Worm (Caenorhabditis elegans): ENCODE measurements around the gene lgc-5.

lgc-5 gene

ce11 chrIV:8312105-8312504, 30.4 kb upstream of the lgc-5 start:
- TF ChIP-seq Y55F3AM.14 (GFP tag; optimal IDR thresholded peaks at IDR 0.05), result no peak
- no peak for TF ChIP-seq nhr-77 (tag; optimal IDR thresholded peaks at IDR 0.05)
- no peak for TF ChIP-seq ztf-1 (GFP tag; conservative IDR thresholded peaks at IDR 0.05)
- no peak for TF ChIP-seq ZK546.5 (tag; optimal IDR thresholded peaks at IDR 0.05)
- no peak for TF ChIP-seq zag-1 (tag; optimal IDR thresholded peaks at IDR 0.05)

DNA sequence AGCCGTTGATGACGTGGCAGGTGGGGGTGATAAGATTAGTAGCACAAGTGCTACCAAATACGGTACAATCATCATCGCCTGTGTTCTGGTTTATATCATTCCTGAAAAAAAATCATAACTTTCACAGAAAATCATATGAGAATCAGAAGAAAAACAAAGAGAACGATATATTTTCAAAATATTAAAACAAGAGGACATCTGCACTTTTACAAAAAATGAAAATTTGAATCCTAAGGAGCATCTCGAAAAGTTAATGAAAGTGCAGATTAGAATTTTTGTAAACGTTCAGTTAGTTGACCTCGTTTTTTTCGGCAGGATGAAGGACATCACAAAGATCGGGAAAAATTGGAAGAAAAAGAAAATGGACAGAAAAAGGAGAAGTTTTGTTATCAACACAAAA, 29.6 kb upstream of the lgc-5 start, which contains the start of gene F35H10.10:
Gene F35H10.10 (minus strand): TSS at position 101 of the 400 bp plus-strand sequence.
- TF ChIP-seq ZK546.5 (tag; optimal IDR thresholded peaks at IDR 0.05) (no peak), nhr-237 (tag; optimal IDR thresholded peaks at IDR 0.05) (no peak), sma-3 (GFP tag; optimal IDR thresholded peaks at IDR 0.05) (no peak), Y55F3AM.14 (GFP tag; optimal IDR thresholded peaks at IDR 0.05) (no peak), elt-3 (tag; optimal IDR thresholded peaks at IDR 0.05) (no peak), nhr-25 (tag; optimal IDR thresholded peaks at IDR 0.05) (no peak)

ce11 chrIV:8317800-8318199, 24.7 kb upstream of the lgc-5 start:
- no peak for TF ChIP-seq elt-1 (tag; optimal IDR thresholded peaks at IDR 0.05)
- TF ChIP-seq sma-9 (GFP tag; optimal IDR thresholded peaks at IDR 0.05), result peak; percentile 31
- no peak for TF ChIP-seq sma-9 (tag; optimal IDR thresholded peaks at IDR 0.05)
- peak; percentile 86 for TF ChIP-seq blmp-1 (tag; optimal IDR thresholded peaks at IDR 0.05; ENCODE audit: insufficient read depth)
- peak; percentile 49 for TF ChIP-seq nhr-25 (tag; optimal IDR thresholded peaks at IDR 0.05)
- TF ChIP-seq unc-62 (GFP tag; optimal IDR thresholded peaks at IDR 0.05), result no peak
- TF ChIP-seq aly-2 (tag; optimal IDR thresholded peaks at IDR 0.05), result no peak

ce11 chrIV:8318799-8319198, 23.7 kb upstream of the lgc-5 start:
- peak; percentile 40 for TF ChIP-seq blmp-1 (tag; optimal IDR thresholded peaks at IDR 0.05; ENCODE audit: insufficient read depth)
- TF ChIP-seq nhr-25 (tag; optimal IDR thresholded peaks at IDR 0.05), result peak; percentile 9
- TF ChIP-seq sma-3 (GFP tag; optimal IDR thresholded peaks at IDR 0.05), result no peak
- TF ChIP-seq ZK546.5 (tag; optimal IDR thresholded peaks at IDR 0.05), result no peak
- no peak for TF ChIP-seq fos-1 (tag; optimal IDR thresholded peaks at IDR 0.05)
- TF ChIP-seq lin-13 (GFP tag; optimal IDR thresholded peaks at IDR 0.05), result no peak

DNA sequence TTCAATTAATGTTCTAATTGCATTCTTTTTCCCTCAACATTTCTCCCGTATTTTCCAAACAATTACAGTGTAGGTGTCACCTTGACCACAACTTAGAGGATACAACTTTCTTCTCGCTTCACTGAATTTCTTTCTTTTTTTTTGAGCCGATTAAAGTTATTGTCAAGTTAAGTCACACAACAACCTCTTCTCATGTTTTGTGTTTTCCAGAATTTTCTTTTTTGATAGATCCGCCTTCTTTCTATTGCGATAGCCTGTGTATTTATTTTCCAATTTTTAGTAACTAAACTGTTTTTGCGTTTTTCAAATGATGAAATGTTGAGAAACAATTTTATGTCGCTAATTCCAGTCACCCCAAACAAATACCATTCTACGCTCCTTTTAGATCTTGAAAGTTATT, 16.8 kb upstream of the lgc-5 start, which contains the start of gene F35H10.3:
Gene F35H10.3 (plus strand): TSS at position 301 of the 400 bp plus-strand sequence.
- TF ChIP-seq ceh-16 (tag; optimal IDR thresholded peaks at IDR 0.05) (no peak), ama-1 (optimal IDR thresholded peaks at IDR 0.05) (no peak), egl-27 (tag; optimal IDR thresholded peaks at IDR 0.05) (no peak), F13H6.1 (tag; optimal IDR thresholded peaks at IDR 0.05) (no peak), elt-3 (tag; optimal IDR thresholded peaks at IDR 0.05) (no peak), fos-1 (tag; optimal IDR thresholded peaks at IDR 0.05) (no peak), lsy-2 (tag; optimal IDR thresholded peaks at IDR 0.05) (no peak)

DNA sequence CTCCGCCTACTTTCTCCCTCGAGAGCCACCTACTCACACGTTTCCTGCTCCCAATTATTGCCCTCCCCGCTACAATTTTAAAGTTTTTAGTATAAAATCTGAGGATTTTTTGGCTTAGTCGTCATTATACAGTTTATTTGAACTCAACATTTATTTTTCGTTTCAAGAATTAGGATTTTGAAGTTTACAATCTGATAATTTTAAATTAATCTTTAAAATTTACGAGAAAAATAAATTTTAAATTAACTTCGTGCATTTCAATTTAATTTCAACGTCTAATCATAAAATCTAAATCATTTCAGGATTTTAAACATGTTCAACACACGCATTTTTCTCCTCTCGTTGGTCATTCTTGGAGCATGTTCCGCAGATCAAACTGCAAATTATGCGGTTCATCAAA, 13.6 kb upstream of the lgc-5 start, which contains the start of gene F35H10.2:
Gene F35H10.2 (plus strand): TSS at position 301 of the 400 bp plus-strand sequence.
- TF ChIP-seq nhr-21 (tag; optimal IDR thresholded peaks at IDR 0.05), result no peak
- TF ChIP-seq ceh-82 (tag; optimal IDR thresholded peaks at IDR 0.05), result no peak
- TF ChIP-seq nhr-10 (tag; optimal IDR thresholded peaks at IDR 0.05), result no peak
- TF ChIP-seq sma-9 (GFP tag; optimal IDR thresholded peaks at IDR 0.05), result no peak
- no peak for TF ChIP-seq sma-9 (tag; optimal IDR thresholded peaks at IDR 0.05)
- no peak for TF ChIP-seq nhr-12 (tag; optimal IDR thresholded peaks at IDR 0.05)
- no peak for TF ChIP-seq sma-3 (GFP tag; optimal IDR thresholded peaks at IDR 0.05)
- TF ChIP-seq lsy-2 (tag; optimal IDR thresholded peaks at IDR 0.05), result no peak
- TF ChIP-seq lin-11 (tag; optimal IDR thresholded peaks at IDR 0.05), result no peak
- no peak for TF ChIP-seq egl-27 (tag; optimal IDR thresholded peaks at IDR 0.05)

- TF ChIP-seq lin-39 (tag; optimal IDR thresholded peaks at IDR 0.05) (no peak), F13H6.1 (tag; optimal IDR thresholded peaks at IDR 0.05) (no peak), sem-4 (tag; optimal IDR thresholded peaks at IDR 0.05) (no peak), unc-39 (tag; optimal IDR thresholded peaks at IDR 0.05) (no peak), elt-1 (tag; optimal IDR thresholded peaks at IDR 0.05) (no peak), ztf-1 (GFP tag; conservative IDR thresholded peaks at IDR 0.05) (no peak), lin-13 (GFP tag; optimal IDR thresholded peaks at IDR 0.05) (no peak)
These were observed 10.0 kb upstream of the lgc-5 start, which contains the start of gene lys-10 for ce11 chrIV:8332526-8332925. TSS of gene lys-10 (plus strand) at chrIV:8332826.

All from whole organism, L2 larva.